Fruit fly (Drosophila melanogaster) whole organism, embryonic: ENCODE measurements around the gene nuf.
A peak's percentile ranks its signal among the peaks of the same experiment; 100 is the strongest.

Source experiments
- Atf6 ChIP-seq: fragments of 200-800 bp; sonication (Bioruptor generic); IDR thresholded peaks from 2 replicates; pipeline ENCODE4 v1.3.6; 2022; ENCODE audit warnings: missing biosample characterization, missing genetic modification characterization
- B-H2 ChIP-seq: fragments of 200-800 bp; sonication (Bioruptor generic); optimal IDR thresholded peaks from 2 replicates; lab custom pipeline; 2018; ENCODE audit warnings: missing biosample characterization, mild to moderate bottlenecking, missing genetic modification characterization
- BtbVII ChIP-seq: fragments of 200-800 bp; sonication (Bioruptor generic); optimal IDR thresholded peaks from 3 replicates; lab custom pipeline; 2017; ENCODE audit warnings: missing biosample characterization, mild to moderate bottlenecking, missing genetic modification characterization
- CG10147 ChIP-seq: fragments of 200-800 bp; sonication (Bioruptor generic); optimal IDR thresholded peaks from 2 replicates; lab custom pipeline; 2019; ENCODE audit warnings: missing biosample characterization, mild to moderate bottlenecking, missing genetic modification characterization, moderate library complexity
- CG1024 ChIP-seq: fragments of 200-800 bp; sonication (Bioruptor generic); IDR thresholded peaks from 2 replicates; pipeline ENCODE4 v1.3.6; 2022; ENCODE audit warnings: missing biosample characterization, missing genetic modification characterization
- CG11696 ChIP-seq: fragments of 200-800 bp; sonication (Bioruptor generic); IDR thresholded peaks from 2 replicates; pipeline ENCODE4 v1.3.6; 2022; ENCODE audit warnings: missing biosample characterization, missing genetic modification characterization
- CG11723 ChIP-seq: fragments of 200-800 bp; sonication (Bioruptor generic); optimal IDR thresholded peaks from 2 replicates; lab custom pipeline; 2017; ENCODE audit warnings: missing biosample characterization, mild to moderate bottlenecking, missing genetic modification characterization
- CG1233 ChIP-seq: fragments of 200-800 bp; sonication (Bioruptor generic); optimal IDR thresholded peaks from 4 replicates; lab custom pipeline; 2018; ENCODE audit warnings: missing biosample characterization, mild to moderate bottlenecking, missing genetic modification characterization
- CG15269 ChIP-seq: fragments of 200-800 bp; sonication (Bioruptor generic); optimal IDR thresholded peaks from 2 replicates; lab custom pipeline; 2018; ENCODE audit warnings: missing biosample characterization, mild to moderate bottlenecking, missing genetic modification characterization, moderate library complexity
- CG1602 ChIP-seq: fragments of 200-800 bp; sonication (Bioruptor generic); optimal IDR thresholded peaks from 3 replicates; lab custom pipeline; 2016; ENCODE audit warnings: missing biosample characterization, missing genetic modification characterization
- CG17186 ChIP-seq: fragments of 200-800 bp; sonication (Bioruptor generic); optimal IDR thresholded peaks from 3 replicates; lab custom pipeline; 2017; ENCODE audit warnings: missing biosample characterization, missing genetic modification reagents, missing genetic modification characterization
- CG17829 ChIP-seq: fragments of 200-800 bp; optimal IDR thresholded peaks from 2 replicates; lab custom pipeline; 2019; ENCODE audit warnings: missing biosample characterization, mild to moderate bottlenecking, missing genetic modification characterization, moderate library complexity
- CG2116 ChIP-seq: fragments of 200-800 bp; sonication (Bioruptor generic); optimal IDR thresholded peaks from 3 replicates; lab custom pipeline; 2018; ENCODE audit warnings: missing biosample characterization, mild to moderate bottlenecking, missing genetic modification characterization
- CG2889 ChIP-seq: fragments of 200-800 bp; sonication (Bioruptor generic); IDR thresholded peaks from 3 replicates; pipeline ENCODE4 v1.3.6; 2022; ENCODE audit warnings: missing biosample characterization, missing genetic modification characterization
- CG30431 ChIP-seq: fragments of 200-800 bp; sonication (Bioruptor generic); optimal IDR thresholded peaks from 2 replicates; lab custom pipeline; 2017; ENCODE audit warnings: missing biosample characterization, missing genetic modification characterization
- CG6272 ChIP-seq: fragments of 200-800 bp; sonication (Bioruptor generic); IDR thresholded peaks from 2 replicates; pipeline ENCODE4 v1.3.6; 2022; ENCODE audit warnings: missing biosample characterization, missing genetic modification characterization
- CG7556 ChIP-seq: fragments of 200-800 bp; sonication (Bioruptor generic); optimal IDR thresholded peaks from 2 replicates; lab custom pipeline; 2017; ENCODE audit warnings: missing biosample characterization, mild to moderate bottlenecking, missing genetic modification characterization
- CG7839 ChIP-seq: fragments of 200-800 bp; sonication (Bioruptor generic); optimal IDR thresholded peaks from 3 replicates; lab custom pipeline; 2018; ENCODE audit warnings: missing biosample characterization, mild to moderate bottlenecking, missing genetic modification characterization, moderate library complexity
- CG8765 ChIP-seq: fragments of 200-800 bp; sonication (Bioruptor generic); IDR thresholded peaks from 2 replicates; pipeline ENCODE4 v1.3.6; 2022; ENCODE audit warnings: missing biosample characterization, missing genetic modification characterization
- Camta ChIP-seq: fragments of 200-800 bp; sonication (Bioruptor generic); optimal IDR thresholded peaks from 2 replicates; lab custom pipeline; 2016; ENCODE audit warnings: missing biosample characterization, missing genetic modification characterization
- CkIIα-i1 ChIP-seq: fragments of 200-800 bp; sonication (Bioruptor generic); IDR thresholded peaks from 2 replicates; pipeline ENCODE4 v1.3.6; 2022; ENCODE audit warnings: missing biosample characterization, missing genetic modification characterization
- CoRest ChIP-seq: fragments of 200-800 bp; sonication (Bioruptor generic); optimal IDR thresholded peaks from 3 replicates; lab custom pipeline; 2018; ENCODE audit warnings: missing biosample characterization, mild to moderate bottlenecking, missing genetic modification characterization, moderate library complexity
- D19A ChIP-seq: fragments of 200-800 bp; optimal IDR thresholded peaks from 3 replicates; lab custom pipeline; 2019; ENCODE audit warnings: missing biosample characterization, mild to moderate bottlenecking, missing genetic modification characterization, moderate library complexity
- Fer2 ChIP-seq: fragments of 200-800 bp; sonication (Bioruptor generic); optimal IDR thresholded peaks from 2 replicates; lab custom pipeline; 2018; ENCODE audit warnings: missing biosample characterization, mild to moderate bottlenecking, missing genetic modification characterization, moderate library complexity
- Gsc ChIP-seq: fragments of 200-800 bp; sonication (Bioruptor generic); IDR thresholded peaks from 2 replicates; pipeline ENCODE4 v1.3.6; 2022; ENCODE audit warnings: missing biosample characterization, missing genetic modification characterization
- HLH3B ChIP-seq: fragments of 200-800 bp; sonication (Bioruptor generic); IDR thresholded peaks from 2 replicates; pipeline ENCODE4 v1.3.6; 2022; ENCODE audit warnings: missing biosample characterization, missing genetic modification characterization
- HmgZ ChIP-seq: fragments of 200-800 bp; sonication (Bioruptor generic); optimal IDR thresholded peaks from 2 replicates; lab custom pipeline; 2018; ENCODE audit warnings: missing biosample characterization, mild to moderate bottlenecking, missing genetic modification characterization
- Hmr ChIP-seq: fragments of 200-800 bp; sonication (Bioruptor generic); optimal IDR thresholded peaks from 3 replicates; lab custom pipeline; 2017; ENCODE audit warnings: mild to moderate bottlenecking, missing biosample characterization, missing genetic modification reagents, missing genetic modification characterization
- Max ChIP-seq: fragments of 200-800 bp; sonication (Bioruptor generic); optimal IDR thresholded peaks from 2 replicates; lab custom pipeline; 2016; ENCODE audit warnings: missing biosample characterization, mild to moderate bottlenecking, missing genetic modification characterization
- Mes4 ChIP-seq: fragments of 200-800 bp; sonication (Bioruptor generic); optimal IDR thresholded peaks from 2 replicates; lab custom pipeline; 2016; ENCODE audit warnings: missing biosample characterization, missing genetic modification characterization
- NFAT ChIP-seq: fragments of 200-800 bp; sonication (Bioruptor generic); IDR thresholded peaks from 2 replicates; pipeline ENCODE4 v1.3.6; 2022; ENCODE audit warnings: missing biosample characterization, missing genetic modification characterization
- Vsx1 ChIP-seq: fragments of 200-800 bp; sonication (Bioruptor generic); optimal IDR thresholded peaks from 2 replicates; lab custom pipeline; 2017; ENCODE audit warnings: missing biosample characterization, mild to moderate bottlenecking, missing genetic modification characterization, missing genetic modification reagents
- Xrp1 ChIP-seq: fragments of 200-800 bp; sonication (Bioruptor generic); IDR thresholded peaks from 2 replicates; pipeline ENCODE4 v1.3.6; 2022; ENCODE audit warnings: missing biosample characterization, missing genetic modification characterization
- ac ChIP-seq: fragments of 200-800 bp; sonication (Bioruptor generic); optimal IDR thresholded peaks from 3 replicates; lab custom pipeline; 2017; ENCODE audit warnings: missing biosample characterization, mild to moderate bottlenecking, missing genetic modification characterization
- br ChIP-seq: fragments of >200 bp; optimal IDR thresholded peaks from 2 replicates; lab custom pipeline; 2017
- cwo ChIP-seq: fragments of 200-800 bp; sonication (Bioruptor generic); optimal IDR thresholded peaks from 3 replicates; lab custom pipeline; 2017; ENCODE audit warnings: missing biosample characterization, missing genetic modification characterization, mild to moderate bottlenecking, moderate library complexity, missing genetic modification reagents
- dan ChIP-seq: fragments of 200-800 bp; sonication (Bioruptor generic); IDR thresholded peaks from 2 replicates; pipeline ENCODE4 v1.3.6; 2022; ENCODE audit warnings: missing biosample characterization, missing genetic modification characterization
- disco-r ChIP-seq: fragments of 200-800 bp; sonication (Bioruptor generic); optimal IDR thresholded peaks from 2 replicates; lab custom pipeline; 2016; ENCODE audit warnings: missing biosample characterization, missing genetic modification characterization
- en ChIP-seq: fragments of 200-800 bp; sonication (Bioruptor generic); optimal IDR thresholded peaks from 2 replicates; lab custom pipeline; 2016; ENCODE audit warnings: missing biosample characterization, missing genetic modification characterization
- fu2 ChIP-seq: fragments of 200-800 bp; sonication (Bioruptor generic); optimal IDR thresholded peaks from 2 replicates; lab custom pipeline; 2016; ENCODE audit warnings: missing biosample characterization, missing genetic modification characterization
- gcm ChIP-seq: fragments of 200-800 bp; sonication (Bioruptor generic); optimal IDR thresholded peaks from 2 replicates; lab custom pipeline; 2019; ENCODE audit warnings: missing biosample characterization, mild to moderate bottlenecking, missing genetic modification characterization, moderate library complexity
- hb ChIP-seq: fragments of 200-800 bp; sonication (Bioruptor generic); IDR thresholded peaks from 3 replicates; pipeline ENCODE4 v1.3.6; 2022; ENCODE audit warnings: missing biosample characterization, missing genetic modification characterization; ENCODE audit not compliant: partially characterized antibody
- hkb ChIP-seq, 2 experiments: fragments of 200-800 bp in 1 of 2; fragments of >200 bp in 1 of 2; sonication (Bioruptor generic) in 1 of 2; IDR thresholded peaks in 1 of 2; optimal IDR thresholded peaks in 1 of 2; 2 replicates each; pipeline versions ENCODE4 v1.3.6 to Lab custom; 2017 to 2022; ENCODE audit warnings: missing biosample characterization in 1 of 2, missing genetic modification characterization in 1 of 2
- inv ChIP-seq: fragments of 200-800 bp; sonication (Bioruptor generic); IDR thresholded peaks from 2 replicates; pipeline ENCODE4 v1.3.6; 2022; ENCODE audit warnings: missing biosample characterization, missing genetic modification characterization; ENCODE audit not compliant: partially characterized antibody
- kah ChIP-seq: fragments of 200-800 bp; sonication (Bioruptor generic); optimal IDR thresholded peaks from 2 replicates; lab custom pipeline; 2018; ENCODE audit warnings: missing biosample characterization, mild to moderate bottlenecking, missing genetic modification characterization
- lmd ChIP-seq: fragments of 200-800 bp; sonication (Bioruptor generic); IDR thresholded peaks from 2 replicates; pipeline ENCODE4 v1.3.6; 2022; ENCODE audit warnings: missing biosample characterization, missing genetic modification characterization
- mirr ChIP-seq: fragments of 200-800 bp; sonication (Bioruptor generic); optimal IDR thresholded peaks from 3 replicates; lab custom pipeline; 2018; ENCODE audit warnings: missing biosample characterization, mild to moderate bottlenecking, missing genetic modification characterization
- odd ChIP-seq: fragments of 200-800 bp; sonication (Bioruptor generic); optimal IDR thresholded peaks from 2 replicates; lab custom pipeline; 2017; ENCODE audit warnings: missing biosample characterization, mild to moderate bottlenecking, missing genetic modification characterization
- salm ChIP-seq: fragments of 200-800 bp; sonication (Bioruptor generic); optimal IDR thresholded peaks from 2 replicates; lab custom pipeline; 2018; ENCODE audit warnings: missing biosample characterization, mild to moderate bottlenecking, missing genetic modification characterization
- trem ChIP-seq: fragments of 200-800 bp; optimal IDR thresholded peaks from 3 replicates; lab custom pipeline; 2019; ENCODE audit warnings: missing biosample characterization, mild to moderate bottlenecking, missing genetic modification characterization, moderate library complexity
- unpg ChIP-seq: fragments of 200-800 bp; sonication (Bioruptor generic); optimal IDR thresholded peaks from 3 replicates; lab custom pipeline; 2018; ENCODE audit warnings: missing biosample characterization, mild to moderate bottlenecking, missing genetic modification characterization, moderate library complexity

Gene nuf

dm6 chr3L:14195714-14196113 lies 5.0 kb downstream of the nuf start (continued):
- TF ChIP-seq CoRest (tag; lab: Kevin White, UChicago) (peak; percentile 17), disco-r (GFP tag; lab: Kevin White, UChicago) (no peak), CG17829 (tag; lab: Kevin White, UChicago) (no peak), dan (GFP tag; lab: Robert Waterston, UW) (no peak), CG11723 (GFP tag; lab: Kevin White, UChicago) (peak; percentile 27), Xrp1 (GFP tag; lab: Robert Waterston, UW) (peak; percentile 54; the same call in 1 of the 2 replicates), fu2 (GFP tag; lab: Kevin White, UChicago) (no peak), B-H2 (no peak), HLH3B (GFP tag; lab: Robert Waterston, UW) (peak; percentile 17; the same call in 1 of the 2 replicates), mirr (peak; percentile 25), Fer2 (tag; lab: Kevin White, UChicago) (no peak), en (GFP tag; lab: Kevin White, UChicago) (no peak), CG10147 (peak; percentile 4), CG11696 (GFP tag; lab: Robert Waterston, UW) (0 out of 2 replicates have a peak, but pooled peaks have one; percentile 8), CG7556 (GFP tag; lab: Kevin White, UChicago) (no peak), CG30431 (GFP tag; lab: Kevin White, UChicago) (no peak), Hmr (peak; percentile 35), unpg (peak; percentile 45), CG1602 (GFP tag; lab: Kevin White, UChicago) (no peak), D19A (tag; lab: Kevin White, UChicago) (peak; percentile 20), BtbVII (GFP tag; lab: Kevin White, UChicago) (peak; percentile 64), cwo (GFP tag; lab: Kevin White, UChicago) (no peak), hkb (optimal IDR thresholded peaks at IDR 0.05; lab: Kevin White, UChicago) (no peak), hkb (GFP tag; IDR thresholded peaks at IDR 0.05; lab: Robert Waterston, UW) (peak; percentile 48; the same call in 1 of the 2 replicates), inv (GFP tag; lab: Robert Waterston, UW) (no peak), CG7839 (tag; lab: Kevin White, UChicago) (no peak), CG15269 (tag; lab: Kevin White, UChicago) (peak; percentile 61), kah (GFP tag; lab: Kevin White, UChicago) (no peak), CkIIα-i1 (GFP tag; lab: Robert Waterston, UW) (no peak), Atf6 (GFP tag; lab: Robert Waterston, UW) (no peak), lmd (GFP tag; lab: Robert Waterston, UW) (no peak), Camta (GFP tag; lab: Kevin White, UChicago) (peak; percentile 43), ac (GFP tag; lab: Kevin White, UChicago) (no peak), CG1024 (GFP tag; lab: Robert Waterston, UW) (no peak; the same call in 1 of the 2 replicates), CG1233 (GFP tag; lab: Kevin White, UChicago) (peak; percentile 53), CG2116 (peak; percentile 9), hb (GFP tag; lab: Robert Waterston, UW) (no peak), salm (peak; percentile 3), CG2889 (no peak), trem (tag; lab: Kevin White, UChicago) (peak; percentile 2), Mes4 (GFP tag; lab: Kevin White, UChicago) (no peak), Gsc (GFP tag; lab: Robert Waterston, UW) (no peak), odd (GFP tag; lab: Kevin White, UChicago) (peak; percentile 73), Vsx1 (GFP tag; lab: Kevin White, UChicago) (peak; percentile 79), CG17186 (GFP tag; lab: Kevin White, UChicago) (no peak), Max (GFP tag; lab: Kevin White, UChicago) (no peak), br (lab: Kevin White, UChicago) (no peak), HmgZ (tag; lab: Kevin White, UChicago) (no peak), CG6272 (GFP tag; lab: Robert Waterston, UW) (no peak), CG8765 (GFP tag; lab: Robert Waterston, UW) (no peak), NFAT (GFP tag; lab: Robert Waterston, UW) (no peak), gcm (GFP tag; lab: Kevin White, UChicago) (peak; percentile 23)
